Worm (Caenorhabditis elegans) whole organism, late embryonic: ENCODE data around the gene rmd-1.

Source experiments
- C38D4.7 ChIP-seq: fragments of 200-800 bp; sonication (Bioruptor generic); optimal IDR thresholded peaks from 2 replicates; lab custom pipeline; 2018; ENCODE audit warnings: mild to moderate bottlenecking, missing genetic modification characterization, moderate library complexity, missing compliant biosample characterization
- F13H6.1 ChIP-seq: sonication (generic microtip); optimal IDR thresholded peaks from 2 replicates; lab custom pipeline; 2016; ENCODE audit warnings: missing genetic modification characterization, missing compliant biosample characterization
- K09A11.1 ChIP-seq: sonication (generic microtip); optimal IDR thresholded peaks from 2 replicates; lab custom pipeline; 2017; ENCODE audit warnings: antibody characterized with exemption, mild to moderate bottlenecking, missing genetic modification characterization, missing compliant biosample characterization; ENCODE audit not compliant: insufficient read depth
- T23F11.4 ChIP-seq: fragments of 200-800 bp; sonication (Bioruptor generic); optimal IDR thresholded peaks from 2 replicates; lab custom pipeline; 2018; ENCODE audit warnings: mild to moderate bottlenecking, missing genetic modification characterization, missing compliant biosample characterization
- Y22D7AL.16 ChIP-seq: sonication (generic microtip); optimal IDR thresholded peaks from 2 replicates; lab custom pipeline; 2016; ENCODE audit warnings: missing genetic modification characterization, missing compliant biosample characterization
- ceh-18 ChIP-seq: sonication (generic microtip); optimal IDR thresholded peaks from 2 replicates; lab custom pipeline; 2016; ENCODE audit warnings: missing genetic modification characterization, missing compliant biosample characterization
- ceh-19 ChIP-seq: fragments of 200-800 bp; sonication (Bioruptor generic); optimal IDR thresholded peaks from 2 replicates; lab custom pipeline; 2018; ENCODE audit warnings: mild to moderate bottlenecking, missing genetic modification characterization, missing compliant biosample characterization
- ceh-24 ChIP-seq: sonication (generic microtip); optimal IDR thresholded peaks from 2 replicates; lab custom pipeline; 2016; ENCODE audit warnings: mild to moderate bottlenecking, missing genetic modification characterization, missing compliant biosample characterization
- ceh-30 ChIP-seq: fragments of 150-350 bp; optimal IDR thresholded peaks from 2 replicates; lab custom pipeline; 2014; ENCODE audit warnings: missing biosample characterization, missing genetic modification characterization
- dve-1 ChIP-seq: sonication (generic microtip); optimal IDR thresholded peaks from 2 replicates; lab custom pipeline; 2017; ENCODE audit warnings: antibody characterized with exemption, mild to moderate bottlenecking, missing genetic modification characterization, missing compliant biosample characterization
- elt-2 ChIP-seq: sonication (generic microtip); optimal IDR thresholded peaks from 2 replicates; lab custom pipeline; 2016; ENCODE audit warnings: missing genetic modification reagents, missing genetic modification characterization, missing compliant biosample characterization
- ets-4 ChIP-seq: sonication (generic microtip); optimal IDR thresholded peaks from 2 replicates; lab custom pipeline; 2016; ENCODE audit warnings: missing genetic modification characterization, missing compliant biosample characterization
- eyg-1 ChIP-seq: sonication (generic microtip); optimal IDR thresholded peaks from 2 replicates; lab custom pipeline; 2016; ENCODE audit warnings: missing genotype, missing genetic modification characterization, missing compliant biosample characterization
- fax-1 ChIP-seq: sonication (generic microtip); optimal IDR thresholded peaks from 2 replicates; lab custom pipeline; 2016; ENCODE audit warnings: missing genotype, missing genetic modification characterization, missing compliant biosample characterization
- hlh-15 ChIP-seq: sonication (generic microtip); optimal IDR thresholded peaks from 2 replicates; lab custom pipeline; 2016; ENCODE audit warnings: missing genetic modification characterization, missing compliant biosample characterization
- hlh-8 ChIP-seq: sonication (generic microtip); optimal IDR thresholded peaks from 2 replicates; lab custom pipeline; 2016; ENCODE audit warnings: missing genotype, missing genetic modification characterization, missing compliant biosample characterization
- lim-6 ChIP-seq: sonication (generic microtip); optimal IDR thresholded peaks from 2 replicates; lab custom pipeline; 2016; ENCODE audit warnings: missing genetic modification characterization, missing compliant biosample characterization
- lin-11 ChIP-seq: fragments of 200-800 bp; sonication (Bioruptor generic); optimal IDR thresholded peaks from 2 replicates; lab custom pipeline; 2018; ENCODE audit warnings: mild to moderate bottlenecking, missing genetic modification characterization, missing compliant biosample characterization
- madf-2 ChIP-seq: sonication (generic microtip); optimal IDR thresholded peaks from 2 replicates; lab custom pipeline; 2017; ENCODE audit warnings: missing genetic modification characterization, missing compliant biosample characterization
- nhr-11 ChIP-seq: fragments of 150-350 bp; optimal IDR thresholded peaks from 2 replicates; lab custom pipeline; 2014; ENCODE audit warnings: missing biosample characterization, missing genetic modification characterization
- odd-2 ChIP-seq: sonication (generic microtip); optimal IDR thresholded peaks from 2 replicates; lab custom pipeline; 2017; ENCODE audit warnings: antibody characterized with exemption, mild to moderate bottlenecking, missing genetic modification characterization, missing compliant biosample characterization
- pqm-1 ChIP-seq: sonication (generic microtip); optimal IDR thresholded peaks from 2 replicates; lab custom pipeline; 2016; ENCODE audit warnings: missing genetic modification characterization, missing compliant biosample characterization
- pros-1 ChIP-seq: fragments of 150-350 bp; optimal IDR thresholded peaks from 2 replicates; lab custom pipeline; 2014; ENCODE audit warnings: missing biosample characterization, missing genetic modification reagents, missing genetic modification characterization
- rnt-1 ChIP-seq: sonication (generic microtip); optimal IDR thresholded peaks from 2 replicates; lab custom pipeline; 2016; ENCODE audit warnings: missing genetic modification characterization, missing compliant biosample characterization
- sox-4 ChIP-seq: sonication (generic microtip); optimal IDR thresholded peaks from 2 replicates; lab custom pipeline; 2017; ENCODE audit warnings: mild to moderate bottlenecking, missing genetic modification characterization, inconsistent platforms, missing compliant biosample characterization
- tbx-7 ChIP-seq: sonication (generic microtip); optimal IDR thresholded peaks from 2 replicates; lab custom pipeline; 2016; ENCODE audit warnings: missing genotype, missing genetic modification characterization, missing compliant biosample characterization
- ttx-3 ChIP-seq: sonication (generic microtip); optimal IDR thresholded peaks from 2 replicates; lab custom pipeline; 2016; ENCODE audit warnings: missing genetic modification reagents, missing genetic modification characterization, missing compliant biosample characterization
- unc-42 ChIP-seq: sonication (generic microtip); optimal IDR thresholded peaks from 2 replicates; lab custom pipeline; 2016; ENCODE audit warnings: missing genotype, missing genetic modification characterization, missing compliant biosample characterization
- unc-55 ChIP-seq: sonication (generic microtip); optimal IDR thresholded peaks from 2 replicates; lab custom pipeline; 2017; ENCODE audit warnings: missing biosample characterization, missing genetic modification reagents, missing genetic modification characterization
- zip-5 ChIP-seq: sonication (generic microtip); optimal IDR thresholded peaks from 2 replicates; lab custom pipeline; 2016; ENCODE audit warnings: missing genetic modification characterization, missing compliant biosample characterization

The rmd-1 gene

DNA sequence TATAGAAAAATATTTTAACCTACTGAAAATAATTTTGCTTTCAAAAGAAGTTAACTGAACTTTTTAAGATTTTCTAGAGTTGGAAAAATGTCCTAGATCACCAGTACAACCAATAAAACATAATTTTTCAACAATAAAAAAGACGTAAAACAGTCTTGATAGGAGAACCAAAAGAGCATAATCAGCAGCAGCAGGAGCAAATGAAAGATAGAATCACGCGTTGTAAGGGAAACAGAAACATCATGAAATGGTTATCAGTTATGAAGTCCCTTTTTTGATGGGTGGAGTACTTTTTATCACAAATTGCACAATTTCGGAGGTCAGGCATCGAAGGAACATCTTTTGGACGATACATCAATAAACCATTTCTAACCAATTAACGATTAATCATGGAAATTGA, 36.9 kb upstream of the rmd-1 start:
- TF ChIP-seq lin-11 (tag; lab: Kevin White, UChicago), result no peak
- TF ChIP-seq ceh-30 (tag; lab: Kevin White, UChicago), result no peak
- TF ChIP-seq dve-1 (tag; lab: Kevin White, UChicago), result no peak
- peak; percentile 73 for TF ChIP-seq elt-2 (tag; lab: Kevin White, UChicago)
- TF ChIP-seq K09A11.1 (tag; lab: Kevin White, UChicago), result no peak
- no peak for TF ChIP-seq rnt-1 (tag; lab: Kevin White, UChicago)
- TF ChIP-seq pros-1 (tag; lab: Kevin White, UChicago), result no peak

DNA sequence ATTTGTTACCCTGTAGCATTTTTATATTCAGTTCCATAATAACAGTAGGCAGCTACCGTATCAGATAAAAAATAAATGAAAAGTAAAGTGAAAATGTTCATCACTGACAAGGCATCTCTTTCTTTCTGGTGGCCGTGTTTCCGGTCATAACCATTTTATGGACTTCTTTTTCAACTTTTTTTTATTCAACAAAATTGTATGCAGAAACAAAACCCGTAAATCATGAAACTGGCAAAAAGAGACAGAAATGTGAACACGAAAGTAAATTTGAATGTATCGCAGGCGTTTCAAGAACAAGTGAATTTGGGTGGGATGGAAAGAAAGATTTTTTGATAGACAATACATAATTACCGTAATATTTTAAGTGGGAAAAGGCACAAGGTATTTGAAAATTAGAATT, 33.8 kb upstream of the rmd-1 start, which contains the start of gene clec-162:
Gene clec-162 (minus strand): TSS at position 101 of the 400 bp plus-strand sequence.
- TF ChIP-seq ets-4 (tag; lab: Kevin White, UChicago) (no peak), zip-5 (tag; lab: Kevin White, UChicago) (no peak), sox-4 (no peak)
- TF ChIP-seq, all 69 proteins: peak for 0

DNA sequence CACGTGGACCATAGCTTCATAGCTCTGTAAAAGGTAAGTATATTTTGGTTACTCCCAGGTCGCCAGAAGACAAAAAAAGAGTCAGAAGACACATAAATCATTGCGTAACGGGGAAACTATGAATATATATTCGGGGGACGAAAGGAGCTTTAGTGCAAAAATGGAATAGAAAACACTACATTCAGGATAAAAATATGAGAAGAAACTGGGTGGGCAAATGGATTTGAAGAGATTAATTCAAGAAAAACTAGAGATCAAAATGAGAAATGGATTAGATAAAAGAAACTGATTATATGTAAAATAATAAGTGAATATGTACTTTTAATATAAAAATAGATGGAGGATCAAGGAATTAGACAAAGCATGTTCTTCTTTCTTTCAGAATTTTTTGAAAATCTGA, 31.5 kb upstream of the rmd-1 start, which contains the start of gene C07A9.12:
Gene C07A9.12 (minus strand): TSS at position 101 of the 400 bp plus-strand sequence.
- TF ChIP-seq F13H6.1 (tag; lab: Kevin White, UChicago), result no peak
- no peak for TF ChIP-seq madf-2 (tag; lab: Kevin White, UChicago)

DNA sequence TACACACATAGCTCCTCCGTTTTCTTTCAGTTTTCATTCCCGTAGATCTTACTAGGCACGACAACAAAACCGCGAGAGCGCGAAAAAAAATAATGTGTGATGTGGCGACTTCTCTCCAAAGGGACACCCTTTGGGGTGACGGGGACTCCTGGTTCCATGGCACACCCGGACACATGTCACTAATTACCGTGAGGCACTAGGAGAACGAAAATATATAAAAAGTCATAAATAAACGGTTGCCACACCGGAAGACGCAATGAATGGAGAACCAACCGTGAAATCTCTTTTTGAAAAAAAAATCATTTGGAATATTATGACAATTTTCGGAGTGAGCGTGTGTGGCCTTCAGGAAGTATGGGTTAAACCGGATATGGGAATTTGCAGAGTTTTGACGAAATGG, 28.5 kb upstream of the rmd-1 start:
- TF ChIP-seq odd-2 (tag; lab: Kevin White, UChicago) (no peak), tbx-7 (tag; lab: Kevin White, UChicago) (no peak), T23F11.4 (no peak), ceh-19 (no peak), ceh-24 (tag; lab: Kevin White, UChicago) (no peak), unc-55 (no peak)

DNA sequence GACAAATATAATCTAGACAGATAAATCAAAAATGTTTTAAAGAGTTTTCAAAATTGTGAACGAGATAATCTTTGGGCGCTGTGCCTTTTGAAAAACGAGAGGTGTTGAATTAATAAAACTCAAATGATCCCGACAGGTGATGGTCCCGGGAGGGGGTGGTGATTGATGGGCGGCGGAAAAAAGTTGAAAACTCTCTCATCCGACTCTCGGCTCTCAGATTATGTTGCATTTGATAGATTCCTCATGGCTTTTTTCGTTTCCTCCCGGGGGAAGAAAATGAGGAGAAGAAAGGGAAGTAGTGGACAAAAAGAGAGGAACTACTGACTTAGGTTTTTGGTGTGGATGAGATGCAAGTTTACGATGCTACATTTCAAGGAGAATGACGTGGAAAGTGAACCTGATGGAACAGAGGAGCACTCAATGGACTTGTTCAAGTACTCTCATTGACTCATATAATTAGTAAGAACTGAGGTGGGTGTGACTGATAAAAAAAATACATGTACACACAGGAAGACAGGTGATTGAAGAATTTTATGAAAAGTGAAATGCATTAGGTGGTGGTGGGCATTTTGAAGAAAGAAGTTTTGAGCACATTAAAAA, 27.5 kb upstream of the rmd-1 start:
- TF ChIP-seq C38D4.7 (GFP tag; lab: Kevin White, UChicago) (no peak), ceh-18 (tag; lab: Kevin White, UChicago) (peak; percentile 45), fax-1 (no peak), pros-1 (tag; lab: Kevin White, UChicago) (no peak), unc-55 (peak; percentile 27), elt-2 (tag; lab: Kevin White, UChicago) (no peak)

DNA sequence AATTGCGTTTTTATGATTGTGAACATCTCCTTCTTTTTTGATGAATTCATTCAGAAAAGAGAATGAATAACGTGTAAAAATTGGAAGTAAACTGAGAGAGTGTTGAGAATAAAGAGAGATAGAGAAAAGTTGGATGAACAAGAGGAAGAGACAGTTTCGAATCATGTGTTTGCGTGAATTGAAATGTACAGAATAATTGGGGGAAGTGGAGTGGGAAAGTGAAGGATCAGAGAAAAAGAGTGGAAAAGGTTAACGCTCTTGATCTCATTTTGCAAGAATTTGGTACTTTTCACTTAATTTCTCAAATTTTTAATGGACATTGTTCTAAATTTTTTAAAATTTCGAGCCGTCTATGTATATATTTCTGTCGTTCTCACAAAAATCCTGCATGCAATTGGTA, 25.6 kb upstream of the rmd-1 start:
- no peak for TF ChIP-seq pros-1 (tag; lab: Kevin White, UChicago)
- no peak for TF ChIP-seq madf-2 (tag; lab: Kevin White, UChicago)
- TF ChIP-seq unc-42, result no peak
- no peak for TF ChIP-seq Y22D7AL.16 (tag; lab: Kevin White, UChicago)
- no peak for TF ChIP-seq C38D4.7 (GFP tag; lab: Kevin White, UChicago)
- no peak for TF ChIP-seq hlh-15 (tag; lab: Kevin White, UChicago)
- TF ChIP-seq hlh-8 (tag; lab: Kevin White, UChicago), result no peak
- TF ChIP-seq eyg-1 (tag; lab: Kevin White, UChicago), result no peak
- TF ChIP-seq nhr-11 (tag; lab: Kevin White, UChicago), result no peak
- no peak for TF ChIP-seq zip-5 (tag; lab: Kevin White, UChicago)
- no peak for TF ChIP-seq fax-1
- TF ChIP-seq pqm-1 (tag; lab: Kevin White, UChicago), result no peak
- no peak for TF ChIP-seq K09A11.1 (tag; lab: Kevin White, UChicago)

DNA sequence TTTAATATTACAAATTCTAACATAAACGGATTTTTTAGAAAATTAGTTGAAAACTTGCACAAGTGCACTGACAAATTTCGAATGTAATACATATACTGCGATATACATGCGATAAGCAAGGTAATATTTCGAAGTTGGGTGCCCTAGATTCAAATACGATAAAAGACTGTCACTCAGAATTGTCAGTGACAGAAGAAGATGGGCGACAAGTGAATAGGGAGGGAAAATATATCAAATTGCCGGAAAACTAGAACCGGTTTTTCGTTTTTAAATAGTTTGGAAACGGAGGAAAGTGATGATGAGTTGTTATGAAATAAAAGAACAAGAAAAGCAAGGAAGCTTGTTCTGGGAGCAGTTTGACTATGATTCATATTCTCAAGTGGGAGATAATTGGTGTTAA, 24.9 kb upstream of the rmd-1 start:
- no peak for TF ChIP-seq ttx-3 (tag; lab: Kevin White, UChicago)
- TF ChIP-seq lim-6, result no peak
- TF ChIP-seq elt-2 (tag; lab: Kevin White, UChicago), result no peak
- no peak for TF ChIP-seq Y22D7AL.16 (tag; lab: Kevin White, UChicago)
- TF ChIP-seq T23F11.4, result no peak
- no peak for TF ChIP-seq C38D4.7 (GFP tag; lab: Kevin White, UChicago)
- no peak for TF ChIP-seq rnt-1 (tag; lab: Kevin White, UChicago)
